Comparison of ENCODE assay signal across 1 fruit fly cellular context in genomic region chrX:18125520-18125919, dm6.
TF ChIP-seq lines count a peak whose summit lies in the region.

No protein-coding gene starts in this region.

TF ChIP-seq in whole organism, embryonic, 481 proteins besides CTCF, POLR2A, EP300 and RAD21 (continued from another document and continues in another):
- TF ChIP-seq Med (GFP tag; lab: Kevin White, UChicago) (peak; percentile 64), BEAF-32 (GFP tag; optimal IDR thresholded peaks at IDR 0.05; lab: Kevin White, UChicago) (no peak), croc (GFP tag; conservative IDR thresholded peaks at IDR 0.05; lab: Robert Waterston, UW) (no peak), CG11456 (GFP tag; IDR thresholded peaks at IDR 0.05; lab: Robert Waterston, UW) (no peak), cas (GFP tag; IDR thresholded peaks at IDR 0.05; lab: Robert Waterston, UW) (no peak), CG6791 (GFP tag; IDR thresholded peaks at IDR 0.05; lab: Robert Waterston, UW; ENCODE audit: partially characterized antibody) (no peak), Ptx1 (GFP tag; IDR thresholded peaks at IDR 0.05; lab: Robert Waterston, UW) (0 out of 2 replicates have a peak, but pooled peaks have one; percentile 18), scrt (GFP tag; optimal IDR thresholded peaks at IDR 0.05; lab: Kevin White, UChicago) (no peak), br (optimal IDR thresholded peaks at IDR 0.05; lab: Kevin White, UChicago) (no peak), chn (GFP tag; optimal IDR thresholded peaks at IDR 0.05; lab: Kevin White, UChicago) (no peak), Hand (GFP tag; optimal IDR thresholded peaks at IDR 0.05; lab: Kevin White, UChicago) (peak; percentile 60), cato (GFP tag; optimal IDR thresholded peaks at IDR 0.05; lab: Kevin White, UChicago; ENCODE audit: borderline replicate concordance) (no peak), Meics (GFP tag; optimal IDR thresholded peaks at IDR 0.05; lab: Kevin White, UChicago) (peak; percentile 64), CG14050 (GFP tag; IDR thresholded peaks at IDR 0.05; lab: Robert Waterston, UW) (no peak), crc (GFP tag; optimal IDR thresholded peaks at IDR 0.05; lab: Kevin White, UChicago) (no peak), dmrt11E (tag; optimal IDR thresholded peaks at IDR 0.05; lab: Kevin White, UChicago) (no peak), E2f1 (GFP tag; IDR thresholded peaks at IDR 0.05; lab: Robert Waterston, UW) (no peak), tx (GFP tag; optimal IDR thresholded peaks at IDR 0.05; lab: Kevin White, UChicago) (no peak), Chrac-16 (GFP tag; optimal IDR thresholded peaks at IDR 0.05; lab: Kevin White, UChicago) (no peak), CG1602 (GFP tag; optimal IDR thresholded peaks at IDR 0.05; lab: Kevin White, UChicago) (no peak), Max (GFP tag; optimal IDR thresholded peaks at IDR 0.05; lab: Kevin White, UChicago) (peak; percentile 4), CG1603 (tag; optimal IDR thresholded peaks at IDR 0.05; lab: Kevin White, UChicago) (no peak), lbe (GFP tag; optimal IDR thresholded peaks at IDR 0.05; lab: Kevin White, UChicago) (no peak), cg (GFP tag; optimal IDR thresholded peaks at IDR 0.05; lab: Kevin White, UChicago) (no peak), CG9609 (GFP tag; optimal IDR thresholded peaks at IDR 0.05; lab: Kevin White, UChicago) (no peak), emc (GFP tag; optimal IDR thresholded peaks at IDR 0.05; lab: Kevin White, UChicago) (no peak), chinmo (GFP tag; IDR thresholded peaks at IDR 0.05; lab: Robert Waterston, UW; ENCODE audit: partially characterized antibody) (no peak), GATAe (GFP tag; conservative IDR thresholded peaks at IDR 0.05; lab: Robert Waterston, UW) (no peak), seq (GFP tag; IDR thresholded peaks at IDR 0.05; lab: Robert Waterston, UW) (no peak), HLHmδ (GFP tag; optimal IDR thresholded peaks at IDR 0.05; lab: Kevin White, UChicago) (no peak), CG15479 (GFP tag; optimal IDR thresholded peaks at IDR 0.05; lab: Kevin White, UChicago) (no peak), Sin3A (optimal IDR thresholded peaks at IDR 0.05; lab: Kevin White, UChicago) (no peak), corto (GFP tag; optimal IDR thresholded peaks at IDR 0.05; lab: Kevin White, UChicago) (no peak), CG10654 (GFP tag; optimal IDR thresholded peaks at IDR 0.05; lab: Kevin White, UChicago) (no peak), CG30403 (GFP tag; optimal IDR thresholded peaks at IDR 0.05; lab: Kevin White, UChicago) (peak; percentile 38), ab (GFP tag; optimal IDR thresholded peaks at IDR 0.05; lab: Kevin White, UChicago) (no peak), CG15696 (tag; optimal IDR thresholded peaks at IDR 0.05; lab: Kevin White, UChicago) (no peak), CG7928 (GFP tag; optimal IDR thresholded peaks at IDR 0.05; lab: Kevin White, UChicago) (no peak), jumu (GFP tag; optimal IDR thresholded peaks at IDR 0.05; lab: Kevin White, UChicago) (no peak), wek (GFP tag; optimal IDR thresholded peaks at IDR 0.05; lab: Kevin White, UChicago) (no peak), sc (optimal IDR thresholded peaks at IDR 0.05; lab: Kevin White, UChicago) (no peak), sc (GFP tag; optimal IDR thresholded peaks at IDR 0.05; lab: Kevin White, UChicago) (no peak), fd102C (GFP tag; optimal IDR thresholded peaks at IDR 0.05; lab: Kevin White, UChicago) (no peak), HLH3B (GFP tag; IDR thresholded peaks at IDR 0.05; lab: Robert Waterston, UW) (no peak), CG10959 (GFP tag; IDR thresholded peaks at IDR 0.05; lab: Robert Waterston, UW) (no peak), Lpt (GFP tag; optimal IDR thresholded peaks at IDR 0.05; lab: Kevin White, UChicago) (no peak), Ravus (GFP tag; IDR thresholded peaks at IDR 0.05; lab: Robert Waterston, UW) (no peak), CG11723 (GFP tag; optimal IDR thresholded peaks at IDR 0.05; lab: Kevin White, UChicago) (no peak), NC2α (GFP tag; optimal IDR thresholded peaks at IDR 0.05; lab: Kevin White, UChicago) (no peak), eve (GFP tag; optimal IDR thresholded peaks at IDR 0.05; lab: Kevin White, UChicago) (peak in 1 of 2 experiments; percentile 16), CG34422 (GFP tag; IDR thresholded peaks at IDR 0.05; lab: Robert Waterston, UW) (no peak), Hr51 (GFP tag; optimal IDR thresholded peaks at IDR 0.05; lab: Kevin White, UChicago) (peak in 1 of 2 experiments; percentile 42), CG12744 (GFP tag; optimal IDR thresholded peaks at IDR 0.05; lab: Kevin White, UChicago) (no peak), CG16815 (GFP tag; optimal IDR thresholded peaks at IDR 0.05; lab: Kevin White, UChicago) (no peak), exex (tag; optimal IDR thresholded peaks at IDR 0.05; lab: Kevin White, UChicago) (no peak), CG7987 (GFP tag; optimal IDR thresholded peaks at IDR 0.05; lab: Kevin White, UChicago) (no peak), bigmax (GFP tag; optimal IDR thresholded peaks at IDR 0.05; lab: Kevin White, UChicago) (no peak), sr (GFP tag; IDR thresholded peaks at IDR 0.05; lab: Robert Waterston, UW) (no peak), gro (GFP tag; optimal IDR thresholded peaks at IDR 0.05; lab: Kevin White, UChicago) (no peak), CrebB (tag; optimal IDR thresholded peaks at IDR 0.05; lab: Kevin White, UChicago) (no peak), ci (GFP tag; IDR thresholded peaks at IDR 0.05; lab: Robert Waterston, UW) (no peak), Eip74EF (GFP tag; optimal IDR thresholded peaks at IDR 0.05; lab: Kevin White, UChicago) (no peak), lab (GFP tag; optimal IDR thresholded peaks at IDR 0.05; lab: Kevin White, UChicago) (peak; percentile 66), CG2129 (GFP tag; IDR thresholded peaks at IDR 0.05; lab: Robert Waterston, UW; ENCODE audit: partially characterized antibody) (no peak), bowl (GFP tag; IDR thresholded peaks at IDR 0.05; lab: Robert Waterston, UW) (no peak), CG12391 (tag; optimal IDR thresholded peaks at IDR 0.05; lab: Kevin White, UChicago) (peak; percentile 33), trh (GFP tag; optimal IDR thresholded peaks at IDR 0.05; lab: Kevin White, UChicago) (no peak), ham (GFP tag; IDR thresholded peaks at IDR 0.05; lab: Robert Waterston, UW) (no peak), gce (GFP tag; IDR thresholded peaks at IDR 0.05; lab: Robert Waterston, UW) (no peak), mam (GFP tag; optimal IDR thresholded peaks at IDR 0.05; lab: Kevin White, UChicago) (peak; percentile 3), cad (GFP tag; optimal IDR thresholded peaks at IDR 0.05; lab: Kevin White, UChicago) (no peak), CG17829 (tag; optimal IDR thresholded peaks at IDR 0.05; lab: Kevin White, UChicago) (no peak), CoRest (tag; optimal IDR thresholded peaks at IDR 0.05; lab: Kevin White, UChicago) (peak; percentile 39), CG7786 (GFP tag; optimal IDR thresholded peaks at IDR 0.05; lab: Kevin White, UChicago) (no peak), CG6654 (GFP tag; optimal IDR thresholded peaks at IDR 0.05; lab: Kevin White, UChicago) (no peak), CG2889 (GFP tag; IDR thresholded peaks at IDR 0.05; lab: Robert Waterston, UW) (no peak), Hr78 (GFP tag; optimal IDR thresholded peaks at IDR 0.05; lab: Kevin White, UChicago) (no peak), aop (GFP tag; IDR thresholded peaks at IDR 0.05; lab: Robert Waterston, UW) (no peak), ttk (GFP tag; IDR thresholded peaks at IDR 0.05; lab: Robert Waterston, UW) (no peak), CG10366 (GFP tag; IDR thresholded peaks at IDR 0.05; lab: Robert Waterston, UW) (no peak), Fer3 (tag; optimal IDR thresholded peaks at IDR 0.05; lab: Kevin White, UChicago) (no peak), B-H1 (GFP tag; IDR thresholded peaks at IDR 0.05; lab: Robert Waterston, UW) (no peak), CG3407 (GFP tag; optimal IDR thresholded peaks at IDR 0.05; lab: Kevin White, UChicago) (no peak), CG11085 (GFP tag; IDR thresholded peaks at IDR 0.05; lab: Robert Waterston, UW) (no peak), CG2712 (tag; optimal IDR thresholded peaks at IDR 0.05; lab: Kevin White, UChicago) (no peak), CHES-1-like (GFP tag; optimal IDR thresholded peaks at IDR 0.05; lab: Kevin White, UChicago) (no peak), luna (GFP tag; optimal IDR thresholded peaks at IDR 0.05; lab: Kevin White, UChicago) (no peak), CG33557 (GFP tag; optimal IDR thresholded peaks at IDR 0.05; lab: Kevin White, UChicago) (no peak), Dad (GFP tag; optimal IDR thresholded peaks at IDR 0.05; lab: Kevin White, UChicago) (no peak), CG17912 (GFP tag; optimal IDR thresholded peaks at IDR 0.05; lab: Kevin White, UChicago) (no peak), Vsx1 (GFP tag; optimal IDR thresholded peaks at IDR 0.05; lab: Kevin White, UChicago) (no peak), tio (GFP tag; optimal IDR thresholded peaks at IDR 0.05; lab: Kevin White, UChicago) (peak; percentile 35), wor (GFP tag; IDR thresholded peaks at IDR 0.05; lab: Robert Waterston, UW) (no peak), kah (GFP tag; optimal IDR thresholded peaks at IDR 0.05; lab: Kevin White, UChicago) (no peak), Ets65A (GFP tag; lab: Kevin White, UChicago) (peak; percentile 90), CG10565 (GFP tag; optimal IDR thresholded peaks at IDR 0.05; lab: Kevin White, UChicago) (no peak), CG6272 (GFP tag; IDR thresholded peaks at IDR 0.05; lab: Robert Waterston, UW) (no peak), pan (optimal IDR thresholded peaks at IDR 0.05; lab: Kevin White, UChicago) (no peak), pan (GFP tag; optimal IDR thresholded peaks at IDR 0.05 in 1 of 2, IDR thresholded peaks at IDR 0.05 in 1 of 2) (no peak), Dll (GFP tag; IDR thresholded peaks at IDR 0.05; lab: Robert Waterston, UW; ENCODE audit: partially characterized antibody) (no peak), inv (GFP tag; IDR thresholded peaks at IDR 0.05; lab: Robert Waterston, UW; ENCODE audit: partially characterized antibody) (no peak), CG8359 (GFP tag; optimal IDR thresholded peaks at IDR 0.05; lab: Kevin White, UChicago; ENCODE audit: borderline replicate concordance) (no peak), CG7372 (GFP tag; IDR thresholded peaks at IDR 0.05; lab: Robert Waterston, UW) (no peak), nmo (GFP tag; optimal IDR thresholded peaks at IDR 0.05; lab: Kevin White, UChicago) (peak; percentile 51), CG5245 (GFP tag; optimal IDR thresholded peaks at IDR 0.05; lab: Kevin White, UChicago) (no peak), peb (GFP tag; IDR thresholded peaks at IDR 0.05; lab: Robert Waterston, UW) (no peak), Gug (GFP tag; IDR thresholded peaks at IDR 0.05; lab: Robert Waterston, UW) (no peak), pb (GFP tag; optimal IDR thresholded peaks at IDR 0.05; lab: Kevin White, UChicago) (no peak), fu2 (GFP tag; optimal IDR thresholded peaks at IDR 0.05; lab: Kevin White, UChicago) (no peak), dysf (GFP tag; IDR thresholded peaks at IDR 0.05; lab: Robert Waterston, UW) (0 out of 3 replicates have a peak, but pooled peaks have one; percentile 36), CG4404 (GFP tag; IDR thresholded peaks at IDR 0.05; lab: Robert Waterston, UW) (no peak), Adf1 (GFP tag; IDR thresholded peaks at IDR 0.05; lab: Robert Waterston, UW) (no peak), Mad (GFP tag; optimal IDR thresholded peaks at IDR 0.05; lab: Kevin White, UChicago) (no peak), CG2116 (GFP tag; optimal IDR thresholded peaks at IDR 0.05; lab: Kevin White, UChicago) (no peak), Neu2 (GFP tag; optimal IDR thresholded peaks at IDR 0.05; lab: Kevin White, UChicago; ENCODE audit: borderline replicate concordance) (no peak), Optix (GFP tag; IDR thresholded peaks at IDR 0.05; lab: Robert Waterston, UW) (no peak), CG14441 (GFP tag; IDR thresholded peaks at IDR 0.05; lab: Robert Waterston, UW) (no peak), CG33213 (GFP tag; optimal IDR thresholded peaks at IDR 0.05; lab: Kevin White, UChicago) (no peak), sd (tag; optimal IDR thresholded peaks at IDR 0.05; lab: Kevin White, UChicago) (no peak), tgo (GFP tag; IDR thresholded peaks at IDR 0.05; lab: Robert Waterston, UW) (no peak), bbx (GFP tag; IDR thresholded peaks at IDR 0.05; lab: Robert Waterston, UW; ENCODE audit: partially characterized antibody) (no peak), Atf-2 (GFP tag; optimal IDR thresholded peaks at IDR 0.05; lab: Kevin White, UChicago) (no peak), row (GFP tag; IDR thresholded peaks at IDR 0.05; lab: Robert Waterston, UW) (peak; percentile 34; the same call in 1 of the 3 replicates), Spps (tag; optimal IDR thresholded peaks at IDR 0.05; lab: Kevin White, UChicago) (no peak), lmd (GFP tag; IDR thresholded peaks at IDR 0.05; lab: Robert Waterston, UW) (peak; percentile 24; the same call in 1 of the 2 replicates), otp (GFP tag; IDR thresholded peaks at IDR 0.05; lab: Robert Waterston, UW) (no peak), ewg (GFP tag; optimal IDR thresholded peaks at IDR 0.05; lab: Kevin White, UChicago) (no peak), CG10209 (GFP tag; optimal IDR thresholded peaks at IDR 0.05; lab: Kevin White, UChicago) (peak; percentile 7), grau (tag; optimal IDR thresholded peaks at IDR 0.05; lab: Kevin White, UChicago) (peak; percentile 46), CG17186 (GFP tag; optimal IDR thresholded peaks at IDR 0.05; lab: Kevin White, UChicago) (no peak), CG13296 (GFP tag; optimal IDR thresholded peaks at IDR 0.05; lab: Kevin White, UChicago) (peak; percentile 46), sug (tag; optimal IDR thresholded peaks at IDR 0.05; lab: Kevin White, UChicago) (peak; percentile 8), Usf (GFP tag; optimal IDR thresholded peaks at IDR 0.05; lab: Kevin White, UChicago) (no peak), tna (GFP tag; IDR thresholded peaks at IDR 0.05; lab: Robert Waterston, UW; ENCODE audit: partially characterized antibody) (no peak), gt (GFP tag; IDR thresholded peaks at IDR 0.05; lab: Robert Waterston, UW) (no peak), CG30020 (tag; optimal IDR thresholded peaks at IDR 0.05; lab: Kevin White, UChicago) (no peak), jigr1 (GFP tag; IDR thresholded peaks at IDR 0.05; lab: Robert Waterston, UW) (no peak), prd (optimal IDR thresholded peaks at IDR 0.05; lab: Kevin White, UChicago) (no peak), prd (GFP tag; IDR thresholded peaks at IDR 0.05; lab: Robert Waterston, UW) (peak; percentile 37; the same call in 2 of the 3 replicates), H2.0 (GFP tag; IDR thresholded peaks at IDR 0.05; lab: Robert Waterston, UW) (no peak)
